Worm (Caenorhabditis elegans) whole organism, L1 larva: ENCODE data around the gene nhr-39.
A peak's percentile ranks its signal among the peaks of the same experiment; 100 is the strongest.

Source experiments
- aly-2 ChIP-seq: fragments of 150-350 bp; optimal IDR thresholded peaks from 2 replicates; lab custom pipeline; 2014; ENCODE audit warnings: missing biosample characterization, missing genetic modification characterization
- ama-1 ChIP-seq: fragments of 150-350 bp; optimal IDR thresholded peaks from 2 replicates; lab custom pipeline; 2014
- dpl-1 ChIP-seq, 3 experiments: fragments of 150-350 bp in 2 of 3; sonication (generic microtip) in 1 of 3; optimal IDR thresholded peaks; 2 replicates each; lab custom pipeline; 2014 to 2017; ENCODE audit warnings: missing biosample characterization in 3 of 3, missing genetic modification characterization in 3 of 3, missing genetic modification reagents in 3 of 3
- elt-3 ChIP-seq, 6 experiments: fragments of 150-350 bp in 1 of 6; sonication (generic microtip); optimal IDR thresholded peaks; 2 replicates each; lab custom pipeline; 2017 to 2018; ENCODE audit warnings: missing biosample characterization in 6 of 6, missing genetic modification characterization in 6 of 6, inconsistent platforms in 1 of 6
- fkh-10 ChIP-seq: sonication (generic microtip); optimal IDR thresholded peaks from 2 replicates; lab custom pipeline; 2017; ENCODE audit warnings: missing biosample characterization, missing genetic modification reagents, missing genetic modification characterization
- lin-39 ChIP-seq: fragments of 150-350 bp; optimal IDR thresholded peaks from 2 replicates; lab custom pipeline; 2014; ENCODE audit warnings: missing biosample characterization, missing genetic modification reagents, missing genetic modification characterization
- nhr-237 ChIP-seq: fragments of 150-350 bp; optimal IDR thresholded peaks from 2 replicates; lab custom pipeline; 2014; ENCODE audit warnings: missing biosample characterization, missing genetic modification characterization

- TF ChIP-seq aly-2 (tag; lab: Kevin White, UChicago) (no peak), nhr-237 (tag; lab: Kevin White, UChicago) (no peak), ama-1 (lab: Kevin White, UChicago) (no peak), lin-39 (tag; lab: Kevin White, UChicago) (no peak), fkh-10 (GFP tag; lab: Kevin White, UChicago) (no peak), elt-3 (tag; optimal IDR thresholded peaks at IDR 0.05; lab: Kevin White, UChicago) (peak in 1 of 6 experiments; percentile 2), dpl-1 (GFP tag; optimal IDR thresholded peaks at IDR 0.05; lab: Kevin White, UChicago) (no peak)
Observed at ce11 chrV:9324167-9324566, 21.0 kb downstream of the nhr-39 start.
